Fruit fly (Drosophila melanogaster) S2 (cell line): ENCODE results near the gene mRpL4.

ENCODE experiments used
- CG8478 ChIP-seq: fragments of >200 bp; optimal IDR thresholded peaks from 2 replicates; lab custom pipeline; 2018
- CTCF ChIP-seq, 2 experiments: fragments of >200 bp; optimal IDR thresholded peaks; 2 replicates each; lab custom pipeline; 2018

The mRpL4 gene

dm6 chr2L:16329625-16330024 lies 693 bp upstream of the mRpL4 start, which contains the start of gene CG4440:
TSS of gene CG4440 (plus strand) at chr2L:16329925.
- TF ChIP-seq CG8478 (lab: Kevin White, UChicago), result no peak
- no peak for TF ChIP-seq CTCF (optimal IDR thresholded peaks at IDR 0.05; lab: Kevin White, UChicago)

- TF ChIP-seq CG8478 (lab: Kevin White, UChicago) (no peak), CTCF (optimal IDR thresholded peaks at IDR 0.05; lab: Kevin White, UChicago) (no peak)
Measured at dm6 chr2L:16326892-16327291, 2.0 kb downstream of the mRpL4 start, which contains the start of gene CG4278. TSS of gene CG4278 (plus strand) at chr2L:16327069.

- TF ChIP-seq CG8478 (lab: Kevin White, UChicago) (no peak), CTCF (optimal IDR thresholded peaks at IDR 0.05; lab: Kevin White, UChicago) (no peak)
Measured at dm6 chr2L:16325515-16326257, 3.2 kb downstream of the mRpL4 start, which contains the start of gene cact. TSS of gene cact (minus strand) at chr2L:16326207.

dm6 chr2L:16324833-16325232 lies 4.1 kb downstream of the mRpL4 start:
- TF ChIP-seq CTCF (optimal IDR thresholded peaks at IDR 0.05; lab: Kevin White, UChicago) (no peak), CG8478 (lab: Kevin White, UChicago) (no peak)

- TF ChIP-seq CTCF (optimal IDR thresholded peaks at IDR 0.05; lab: Kevin White, UChicago) (no peak), CG8478 (lab: Kevin White, UChicago) (no peak)
Measured at dm6 chr2L:16323544-16323943, 5.4 kb downstream of the mRpL4 start.

- TF ChIP-seq CG8478 (lab: Kevin White, UChicago) (no peak), CTCF (optimal IDR thresholded peaks at IDR 0.05; lab: Kevin White, UChicago) (no peak)
Measured at dm6 chr2L:16321872-16322631, 6.9 kb downstream of the mRpL4 start.

- TF ChIP-seq CTCF (optimal IDR thresholded peaks at IDR 0.05; lab: Kevin White, UChicago), result no peak
- TF ChIP-seq CG8478 (lab: Kevin White, UChicago), result no peak
Measured at dm6 chr2L:16321209-16321608, 7.7 kb downstream of the mRpL4 start.

- TF ChIP-seq CTCF (optimal IDR thresholded peaks at IDR 0.05; lab: Kevin White, UChicago), result no peak
- TF ChIP-seq CG8478 (lab: Kevin White, UChicago), result no peak
Measured at dm6 chr2L:16320428-16320827, 8.5 kb downstream of the mRpL4 start.

- TF ChIP-seq CTCF (optimal IDR thresholded peaks at IDR 0.05; lab: Kevin White, UChicago), result no peak
Measured at dm6 chr2L:16319743-16320142, 9.2 kb downstream of the mRpL4 start.

- no peak for TF ChIP-seq CG8478 (lab: Kevin White, UChicago)
- no peak for TF ChIP-seq CTCF (optimal IDR thresholded peaks at IDR 0.05; lab: Kevin White, UChicago)
Measured at dm6 chr2L:16317777-16318610, 10.9 kb downstream of the mRpL4 start.

- no peak for TF ChIP-seq CTCF (optimal IDR thresholded peaks at IDR 0.05; lab: Kevin White, UChicago)
- no peak for TF ChIP-seq CG8478 (lab: Kevin White, UChicago)
Measured at dm6 chr2L:16317131-16317530, 11.8 kb downstream of the mRpL4 start.

- TF ChIP-seq CG8478 (lab: Kevin White, UChicago), result no peak
- no peak for TF ChIP-seq CTCF (optimal IDR thresholded peaks at IDR 0.05; lab: Kevin White, UChicago)
Measured at dm6 chr2L:16316410-16316809, 12.5 kb downstream of the mRpL4 start.

- TF ChIP-seq CTCF (optimal IDR thresholded peaks at IDR 0.05; lab: Kevin White, UChicago) (no peak), CG8478 (lab: Kevin White, UChicago) (no peak)
Measured at dm6 chr2L:16315844-16316243, 13.1 kb downstream of the mRpL4 start.

- TF ChIP-seq CTCF (optimal IDR thresholded peaks at IDR 0.05; lab: Kevin White, UChicago) (no peak), CG8478 (lab: Kevin White, UChicago) (no peak)
Measured at dm6 chr2L:16315027-16315426, 13.9 kb downstream of the mRpL4 start.
